Fruit fly (Drosophila melanogaster) whole organism, prepupa: Measurements from ENCODE around the gene CG3184.
A peak's percentile ranks its signal among the peaks of the same experiment; 100 is the strongest.

ENCODE experiments used
- CG10631 ChIP-seq: fragments of 200-800 bp; sonication (Bioruptor generic); optimal IDR thresholded peaks from 2 replicates; lab custom pipeline; 2016; ENCODE audit warnings: missing biosample characterization, missing genetic modification characterization
- CG15336 ChIP-seq: fragments of 200-800 bp; sonication (Bioruptor generic); IDR thresholded peaks from 2 replicates; pipeline ENCODE4 v1.3.6; 2022; ENCODE audit warnings: missing biosample characterization, missing genetic modification characterization
- CG1621 ChIP-seq: fragments of 200-800 bp; sonication (Bioruptor generic); optimal IDR thresholded peaks from 3 replicates; lab custom pipeline; 2018; ENCODE audit warnings: missing biosample characterization, mild to moderate bottlenecking, missing genetic modification characterization
- CG16779 ChIP-seq: fragments of 200-800 bp; sonication (Bioruptor generic); optimal IDR thresholded peaks from 3 replicates; lab custom pipeline; 2017; ENCODE audit warnings: missing biosample characterization, mild to moderate bottlenecking, missing genetic modification characterization
- CG3032 ChIP-seq: fragments of 200-800 bp; optimal IDR thresholded peaks from 2 replicates; lab custom pipeline; 2019; ENCODE audit warnings: missing biosample characterization, mild to moderate bottlenecking, missing genetic modification characterization, moderate library complexity
- CG31627 ChIP-seq: fragments of 200-800 bp; sonication (Bioruptor generic); optimal IDR thresholded peaks from 3 replicates; lab custom pipeline; 2016; ENCODE audit warnings: missing biosample characterization, missing genetic modification characterization
- CG32006 ChIP-seq: fragments of 200-800 bp; sonication (Bioruptor generic); optimal IDR thresholded peaks from 3 replicates; lab custom pipeline; 2017; ENCODE audit warnings: missing biosample characterization, mild to moderate bottlenecking, missing genetic modification characterization
- CG34406 ChIP-seq: fragments of 200-800 bp; sonication (Bioruptor generic); optimal IDR thresholded peaks from 3 replicates; lab custom pipeline; 2016; ENCODE audit warnings: missing biosample characterization, missing genetic modification characterization
- CG3919 ChIP-seq: fragments of 200-800 bp; sonication (Bioruptor generic); optimal IDR thresholded peaks from 3 replicates; lab custom pipeline; 2016; ENCODE audit warnings: missing biosample characterization, missing genetic modification characterization
- CG4318 ChIP-seq: fragments of 200-800 bp; sonication (Bioruptor generic); optimal IDR thresholded peaks from 3 replicates; lab custom pipeline; 2017; ENCODE audit warnings: missing biosample characterization, mild to moderate bottlenecking, missing genetic modification characterization
- CG6163 ChIP-seq: fragments of 200-800 bp; sonication (Bioruptor generic); IDR thresholded peaks from 3 replicates; pipeline ENCODE4 v1.3.6; 2022; ENCODE audit warnings: missing biosample characterization, missing genetic modification characterization
- CG6276 ChIP-seq: fragments of 200-800 bp; sonication (Bioruptor generic); optimal IDR thresholded peaks from 2 replicates; lab custom pipeline; 2017; ENCODE audit warnings: missing biosample characterization, mild to moderate bottlenecking, missing genetic modification characterization
- CG6808 ChIP-seq: fragments of 200-800 bp; sonication (Bioruptor generic); optimal IDR thresholded peaks from 3 replicates; lab custom pipeline; 2017; ENCODE audit warnings: missing biosample characterization, missing genetic modification characterization, mild to moderate bottlenecking, moderate library complexity, missing genetic modification reagents
- CG8319 ChIP-seq: fragments of 200-800 bp; sonication (Bioruptor generic); optimal IDR thresholded peaks from 3 replicates; lab custom pipeline; 2016; ENCODE audit warnings: missing biosample characterization, missing genetic modification characterization
- CG8632 ChIP-seq: fragments of 200-800 bp; sonication (Bioruptor generic); optimal IDR thresholded peaks from 3 replicates; lab custom pipeline; 2016; ENCODE audit warnings: missing biosample characterization, missing genetic modification characterization
- Eip78C ChIP-seq: fragments of 200-800 bp; sonication (Bioruptor generic); peaks from one replicate; lab custom pipeline; 2016; ENCODE audit warnings: missing biosample characterization, missing genetic modification characterization
- Eip93F ChIP-seq: fragments of 200-800 bp; sonication (Bioruptor generic); optimal IDR thresholded peaks from 2 replicates; lab custom pipeline; 2016; ENCODE audit warnings: missing biosample characterization, mild to moderate bottlenecking, missing genetic modification characterization
- Ets21C ChIP-seq: fragments of 200-800 bp; sonication (Bioruptor generic); optimal IDR thresholded peaks from 3 replicates; lab custom pipeline; 2016; ENCODE audit warnings: missing biosample characterization, missing genetic modification characterization
- Ets96B ChIP-seq: fragments of 200-800 bp; optimal IDR thresholded peaks from 2 replicates; lab custom pipeline; 2019; ENCODE audit warnings: missing biosample characterization, mild to moderate bottlenecking, missing genetic modification characterization, moderate library complexity
- Gug ChIP-seq: fragments of 200-800 bp; sonication (Bioruptor generic); IDR thresholded peaks from 2 replicates; pipeline ENCODE4 v1.3.6; 2022; ENCODE audit warnings: missing biosample characterization, missing genetic modification characterization
- Hr39 ChIP-seq: fragments of 200-800 bp; sonication (Bioruptor generic); optimal IDR thresholded peaks from 2 replicates; lab custom pipeline; 2016; ENCODE audit warnings: missing biosample characterization, missing genetic modification characterization
- Hr4 ChIP-seq: fragments of 200-800 bp; sonication (Bioruptor generic); optimal IDR thresholded peaks from 3 replicates; lab custom pipeline; 2016; ENCODE audit warnings: missing biosample characterization, missing genetic modification characterization
- Met ChIP-seq: fragments of 200-800 bp; sonication (Bioruptor generic); optimal IDR thresholded peaks from 3 replicates; lab custom pipeline; 2016; ENCODE audit warnings: missing biosample characterization, missing genetic modification characterization
- Smox ChIP-seq: fragments of 200-800 bp; sonication (Bioruptor generic); optimal IDR thresholded peaks from 3 replicates; lab custom pipeline; 2016; ENCODE audit warnings: missing biosample characterization, missing genetic modification characterization
- Sox14 ChIP-seq: fragments of 200-800 bp; sonication (Bioruptor generic); optimal IDR thresholded peaks from 3 replicates; lab custom pipeline; 2016; ENCODE audit warnings: missing biosample characterization, missing genetic modification characterization
- Sox15 ChIP-seq: fragments of 200-800 bp; sonication (Bioruptor generic); optimal IDR thresholded peaks from 3 replicates; lab custom pipeline; 2016; ENCODE audit warnings: missing biosample characterization, missing genetic modification characterization
- achi ChIP-seq: fragments of 200-800 bp; sonication (Bioruptor generic); optimal IDR thresholded peaks from 3 replicates; lab custom pipeline; 2016; ENCODE audit warnings: missing biosample characterization, missing genetic modification characterization
- cyc ChIP-seq: fragments of 200-800 bp; sonication (Bioruptor generic); optimal IDR thresholded peaks from 3 replicates; lab custom pipeline; 2016; ENCODE audit warnings: missing biosample characterization, missing genetic modification characterization
- dsx ChIP-seq: fragments of 200-800 bp; optimal IDR thresholded peaks from 3 replicates; lab custom pipeline; 2019; ENCODE audit warnings: missing biosample characterization, mild to moderate bottlenecking, missing genetic modification characterization, moderate library complexity; ENCODE audit not compliant: poor library complexity, severe bottlenecking
- eg ChIP-seq: fragments of 200-800 bp; sonication (Bioruptor generic); IDR thresholded peaks from 3 replicates; pipeline ENCODE4 v1.3.6; 2022; ENCODE audit warnings: missing biosample characterization, missing genetic modification characterization
- esn ChIP-seq: fragments of 200-800 bp; sonication (Bioruptor generic); optimal IDR thresholded peaks from 2 replicates; lab custom pipeline; 2016; ENCODE audit warnings: missing biosample characterization, mild to moderate bottlenecking, missing genetic modification characterization, moderate library complexity
- fd85E ChIP-seq: fragments of 200-800 bp; sonication (Bioruptor generic); optimal IDR thresholded peaks from 3 replicates; lab custom pipeline; 2016; ENCODE audit warnings: missing biosample characterization, missing genetic modification characterization
- lz ChIP-seq: fragments of 200-800 bp; sonication (Bioruptor generic); optimal IDR thresholded peaks from 3 replicates; lab custom pipeline; 2016; ENCODE audit warnings: missing biosample characterization, missing genetic modification characterization
- pdm3 ChIP-seq: fragments of 200-800 bp; sonication (Bioruptor generic); optimal IDR thresholded peaks from 3 replicates; lab custom pipeline; 2016; ENCODE audit warnings: missing biosample characterization, missing genetic modification characterization
- ss ChIP-seq, 2 experiments: fragments of 200-800 bp; sonication (Bioruptor generic); optimal IDR thresholded peaks; 2 replicates in 1 of 2; 3 replicates in 1 of 2; lab custom pipeline; 2017 to 2018; ENCODE audit warnings: mild to moderate bottlenecking in 2 of 2, missing biosample characterization in 2 of 2, missing genetic modification characterization in 2 of 2, moderate library complexity in 1 of 2
- svp ChIP-seq: fragments of 200-800 bp; sonication (Bioruptor generic); peaks from one replicate; lab custom pipeline; 2016; ENCODE audit warnings: missing biosample characterization, missing genetic modification characterization
- topi ChIP-seq: fragments of 200-800 bp; sonication (Bioruptor generic); optimal IDR thresholded peaks from 3 replicates; lab custom pipeline; 2016; ENCODE audit warnings: missing biosample characterization, missing genetic modification characterization

CG3184 gene

DNA sequence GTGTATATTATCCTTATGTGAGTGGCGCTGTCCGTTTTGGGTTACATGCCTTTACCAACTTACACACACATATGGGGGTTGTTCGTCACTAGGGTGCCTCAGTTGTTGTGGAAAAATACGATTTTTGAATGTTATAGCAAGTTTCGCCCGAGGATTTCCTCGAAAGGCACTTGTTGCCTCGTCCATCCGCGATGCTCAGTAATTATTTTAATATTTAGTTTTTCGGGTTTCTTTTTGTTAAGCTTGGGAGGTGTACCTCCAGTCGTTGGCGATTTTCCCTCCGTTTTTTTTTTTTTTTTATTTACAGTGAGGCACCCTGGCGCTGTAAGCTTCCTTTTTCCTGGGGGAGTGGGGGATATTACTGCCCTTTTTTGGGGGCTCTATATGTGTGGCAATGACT lies 7.9 kb upstream of the CG3184 start (continued):
- TF ChIP-seq achi (GFP tag; lab: Kevin White, UChicago) (peak; percentile 73), lz (GFP tag; lab: Kevin White, UChicago) (peak; percentile 81), CG34406 (peak; percentile 73), esn (GFP tag; lab: Kevin White, UChicago) (peak; percentile 86), CG16779 (tag; lab: Kevin White, UChicago) (peak; percentile 64), Eip93F (GFP tag; lab: Kevin White, UChicago) (peak; percentile 44), CG15336 (GFP tag; lab: Robert Waterston, UW) (peak; percentile 89), CG6163 (peak; percentile 82)

DNA sequence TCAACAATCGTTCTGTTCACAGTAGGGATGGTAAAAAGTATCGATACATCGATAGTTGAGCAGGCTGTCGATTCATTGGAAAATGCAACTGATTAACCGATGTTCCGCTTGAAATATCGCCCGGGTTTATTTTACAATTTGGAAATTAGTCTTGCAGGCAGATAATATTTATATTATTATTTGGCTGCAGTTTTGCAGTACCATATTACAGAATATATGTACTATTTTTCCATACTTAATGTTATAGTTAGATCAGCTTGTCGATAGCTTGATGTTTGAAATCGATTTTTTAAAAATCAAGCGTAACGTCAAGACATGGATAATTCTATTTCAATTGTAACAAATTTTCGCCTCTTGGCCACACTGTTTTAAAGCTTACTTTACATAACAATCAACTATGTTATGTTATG lies 6.4 kb upstream of the CG3184 start, which contains the start of gene CG14442:
Gene CG14442, minus strand, starts transcription at position 29 of the 410 bp plus-strand sequence.
- TF ChIP-seq lz (GFP tag; lab: Kevin White, UChicago): peak; percentile 60
- peak; percentile 37 for TF ChIP-seq Hr4 (GFP tag; lab: Kevin White, UChicago)
- TF ChIP-seq fd85E: no peak
- peak; percentile 59 for TF ChIP-seq eg
- TF ChIP-seq CG10631: peak; percentile 27
- peak; percentile 49 for TF ChIP-seq esn (GFP tag; lab: Kevin White, UChicago)
- TF ChIP-seq CG3919 (GFP tag; lab: Kevin White, UChicago): peak; percentile 30
- no peak for TF ChIP-seq ss (GFP tag; optimal IDR thresholded peaks at IDR 0.05; lab: Kevin White, UChicago)
- peak; percentile 45 for TF ChIP-seq Met (GFP tag; lab: Kevin White, UChicago)
- TF ChIP-seq CG8319 (GFP tag; lab: Kevin White, UChicago): peak; percentile 15
- peak; percentile 52 for TF ChIP-seq Smox
- TF ChIP-seq topi (GFP tag; lab: Kevin White, UChicago): peak; percentile 44
- peak; percentile 40 for TF ChIP-seq Ets21C
- peak; percentile 76 for TF ChIP-seq svp (GFP tag; lab: Kevin White, UChicago)
- peak; percentile 20 for TF ChIP-seq CG8632
- no peak for TF ChIP-seq CG6276
- peak; percentile 14 for TF ChIP-seq Sox15 (GFP tag; lab: Kevin White, UChicago)
- peak; percentile 40 for TF ChIP-seq achi (GFP tag; lab: Kevin White, UChicago)
- peak; percentile 44 for TF ChIP-seq CG31627 (GFP tag; lab: Kevin White, UChicago)
- TF ChIP-seq Eip78C (GFP tag; lab: Kevin White, UChicago): peak; percentile 47
- peak; percentile 25 for TF ChIP-seq pdm3 (GFP tag; lab: Kevin White, UChicago)
- TF ChIP-seq Gug (GFP tag; lab: Robert Waterston, UW): no peak
- TF ChIP-seq CG32006 (GFP tag; lab: Kevin White, UChicago): peak; percentile 18
- no peak for TF ChIP-seq CG4318
- peak; percentile 12 for TF ChIP-seq CG3032 (tag; lab: Kevin White, UChicago)
- no peak for TF ChIP-seq CG6808
- no peak for TF ChIP-seq dsx (GFP tag; lab: Kevin White, UChicago)
- peak; percentile 47 for TF ChIP-seq Hr39 (GFP tag; lab: Kevin White, UChicago)
- no peak; the same call in 2 of the 3 replicates for TF ChIP-seq CG6163
- TF ChIP-seq cyc (GFP tag; lab: Kevin White, UChicago): peak; percentile 24

DNA sequence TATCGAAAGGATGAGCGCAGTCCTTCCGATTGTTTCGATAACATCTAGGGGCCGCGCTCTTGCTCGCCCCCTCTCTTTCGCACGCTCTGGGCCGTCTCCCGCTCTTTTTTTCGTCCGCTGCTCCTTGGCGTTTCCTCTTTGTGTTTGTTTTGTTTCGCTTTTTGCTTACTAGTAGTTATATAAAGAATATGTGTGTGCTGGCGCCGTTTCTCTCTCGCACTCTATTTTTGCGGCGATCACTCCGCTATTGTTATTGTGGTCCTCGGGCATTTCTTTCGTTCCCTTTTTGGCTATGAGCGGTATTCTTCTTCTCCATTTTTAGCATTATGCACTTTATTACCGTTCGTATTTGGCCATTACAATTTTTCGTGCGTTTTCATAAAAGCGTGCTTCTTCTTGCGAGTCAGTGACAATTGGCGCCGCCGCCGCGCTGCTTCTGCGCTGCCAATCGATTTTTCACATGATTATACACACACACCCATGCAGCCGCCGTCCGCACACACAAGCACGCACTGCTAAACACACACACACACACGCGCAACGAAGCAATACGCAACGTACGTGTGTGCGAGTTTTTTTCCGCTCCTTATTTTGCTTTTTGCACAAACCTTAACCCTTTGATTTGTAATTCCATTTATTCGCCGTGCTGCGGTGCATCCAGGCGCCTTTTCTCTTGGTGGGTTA lies 5.7 kb upstream of the CG3184 start:
- TF ChIP-seq CG6163: no peak
- TF ChIP-seq ss (GFP tag; optimal IDR thresholded peaks at IDR 0.05; lab: Kevin White, UChicago): peak in 1 of 2 experiments; percentile 73
- peak; percentile 3 for TF ChIP-seq Sox14 (GFP tag; lab: Kevin White, UChicago)
- TF ChIP-seq CG1621: peak; percentile 43
- peak; percentile 0 for TF ChIP-seq Ets96B (tag; lab: Kevin White, UChicago)
- TF ChIP-seq Eip78C (GFP tag; lab: Kevin White, UChicago): peak; percentile 69
- TF ChIP-seq dsx (GFP tag; lab: Kevin White, UChicago): no peak
